Worm (Caenorhabditis elegans): ENCODE results near the gene Y54G2A.77.
"Not testable (repeated sequence)": the region's sequence is repeated elsewhere in the genome, so short reads cannot be mapped to it uniquely, and the experiment has no call there.

Gene Y54G2A.77

DNA sequence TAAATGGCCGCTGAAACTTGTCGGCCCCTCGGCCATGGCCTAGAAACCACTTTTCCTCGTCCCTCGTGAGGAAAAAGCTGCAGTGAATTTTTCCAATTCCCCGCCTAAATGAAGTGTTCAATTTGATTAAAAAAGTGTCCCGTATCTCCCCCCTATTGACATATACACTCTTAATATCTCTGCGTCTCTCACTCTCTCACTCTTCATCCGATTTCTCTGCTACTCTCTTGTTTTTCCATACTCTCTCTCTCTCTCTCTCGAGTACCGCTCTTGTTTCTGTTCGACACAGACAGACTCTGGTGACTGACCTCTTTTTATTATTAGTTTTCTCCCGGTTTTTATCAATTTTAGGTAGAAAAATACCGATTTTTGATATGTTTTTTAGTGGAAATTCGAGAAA lies 22.6 kb downstream of the Y54G2A.77 start:
- TF ChIP-seq ces-1 (GFP tag; optimal IDR thresholded peaks at IDR 0.05) (peak; percentile 90), pha-4 (tag; optimal IDR thresholded peaks at IDR 0.05) (peak; percentile 71), ceh-83 (GFP tag; optimal IDR thresholded peaks at IDR 0.05) (no peak), tbx-8 (GFP tag; optimal IDR thresholded peaks at IDR 0.05) (no peak), unc-62 (GFP tag; optimal IDR thresholded peaks at IDR 0.05) (peak; percentile 13)

- not testable (repeated sequence) for TF ChIP-seq unc-120 (tag; optimal IDR thresholded peaks at IDR 0.05; ENCODE audit: poor library complexity, severe bottlenecking); nhr-237 (tag; optimal IDR thresholded peaks at IDR 0.05); unc-62 (GFP tag; optimal IDR thresholded peaks at IDR 0.05)
Measured at ce11 chrIV:2788389-2788788, 25.9 kb downstream of the Y54G2A.77 start, which contains the start of gene atln-1. Gene atln-1, plus strand, starts transcription at chrIV:2788689.

- TF ChIP-seq mls-2 (tag; optimal IDR thresholded peaks at IDR 0.05) = no peak
- no peak for TF ChIP-seq drap-1 (GFP tag; optimal IDR thresholded peaks at IDR 0.05)
- TF ChIP-seq cnd-1 (tag; optimal IDR thresholded peaks at IDR 0.05) = no peak
- no peak for TF ChIP-seq mab-5 (tag; optimal IDR thresholded peaks at IDR 0.05)
- TF ChIP-seq ceh-39 (tag; optimal IDR thresholded peaks at IDR 0.05) = no peak
- TF ChIP-seq ces-1 (GFP tag; optimal IDR thresholded peaks at IDR 0.05) = no peak
- TF ChIP-seq tbx-8 (GFP tag; optimal IDR thresholded peaks at IDR 0.05) = no peak
- TF ChIP-seq nhr-2 (tag; optimal IDR thresholded peaks at IDR 0.05) = no peak
- TF ChIP-seq lsy-2 (tag; optimal IDR thresholded peaks at IDR 0.05) = no peak
- TF ChIP-seq elt-3 (tag; optimal IDR thresholded peaks at IDR 0.05) = no peak
- no peak for TF ChIP-seq mep-1 (tag; optimal IDR thresholded peaks at IDR 0.05)
- TF ChIP-seq ztf-11 (tag; optimal IDR thresholded peaks at IDR 0.05) = no peak
- no peak for TF ChIP-seq nhr-28 (tag; optimal IDR thresholded peaks at IDR 0.05)
- no peak for TF ChIP-seq ceh-43 (GFP tag; optimal IDR thresholded peaks at IDR 0.05)
- TF ChIP-seq unc-120 (tag; optimal IDR thresholded peaks at IDR 0.05; ENCODE audit: poor library complexity, severe bottlenecking) = no peak
- no peak for TF ChIP-seq hlh-1 (tag; optimal IDR thresholded peaks at IDR 0.05)
Measured at ce11 chrIV:2793956-2794355, 31.5 kb downstream of the Y54G2A.77 start.

- TF ChIP-seq elt-3 (tag; optimal IDR thresholded peaks at IDR 0.05) (no peak), zip-8 (tag; optimal IDR thresholded peaks at IDR 0.05) (no peak), lin-13 (tag; optimal IDR thresholded peaks at IDR 0.05) (no peak), nhr-76 (tag; optimal IDR thresholded peaks at IDR 0.05) (no peak), unc-120 (tag; optimal IDR thresholded peaks at IDR 0.05; ENCODE audit: poor library complexity, severe bottlenecking) (no peak), ztf-11 (tag; optimal IDR thresholded peaks at IDR 0.05) (no peak), mab-5 (tag; optimal IDR thresholded peaks at IDR 0.05) (no peak), nhr-2 (tag; optimal IDR thresholded peaks at IDR 0.05) (no peak), snpc-4 (tag; optimal IDR thresholded peaks at IDR 0.05) (no peak), pha-4 (tag; optimal IDR thresholded peaks at IDR 0.05) (no peak), nhr-28 (tag; optimal IDR thresholded peaks at IDR 0.05) (no peak), nhr-237 (tag; optimal IDR thresholded peaks at IDR 0.05) (no peak)
Measured at ce11 chrIV:2798339-2798738, 35.9 kb downstream of the Y54G2A.77 start, which contains the start of gene Y54G2A.52. Gene Y54G2A.52, minus strand, starts transcription at chrIV:2798686.

- TF ChIP-seq nhr-237 (tag; optimal IDR thresholded peaks at IDR 0.05) (no peak), unc-62 (GFP tag; optimal IDR thresholded peaks at IDR 0.05) (no peak), nhr-12 (tag; optimal IDR thresholded peaks at IDR 0.05) (no peak), elt-1 (tag; optimal IDR thresholded peaks at IDR 0.05; ENCODE audit: borderline replicate concordance, insufficient read depth) (no peak)
Measured at ce11 chrIV:2799389-2799788, 36.9 kb downstream of the Y54G2A.77 start, which contains the start of gene Y54G2A.10. Gene Y54G2A.10, plus strand, starts transcription at chrIV:2799689.

- no peak for TF ChIP-seq elt-3 (tag; optimal IDR thresholded peaks at IDR 0.05)
- TF ChIP-seq ham-2 (GFP tag; optimal IDR thresholded peaks at IDR 0.05) = no peak
- no peak for TF ChIP-seq ztf-11 (tag; optimal IDR thresholded peaks at IDR 0.05)
- no peak for TF ChIP-seq pha-4 (tag; optimal IDR thresholded peaks at IDR 0.05)
- TF ChIP-seq nhr-12 (tag; optimal IDR thresholded peaks at IDR 0.05) = no peak
- no peak for TF ChIP-seq elt-1 (tag; optimal IDR thresholded peaks at IDR 0.05; ENCODE audit: borderline replicate concordance, insufficient read depth)
- TF ChIP-seq ceh-43 (GFP tag; optimal IDR thresholded peaks at IDR 0.05) = no peak
- TF ChIP-seq lin-32 (GFP tag; optimal IDR thresholded peaks at IDR 0.05) = no peak
Measured at ce11 chrIV:2799890-2800289, 37.4 kb downstream of the Y54G2A.77 start.

All from whole organism, mixed stage, embryonic.